Fruit fly (Drosophila melanogaster) whole organism, embryonic: ENCODE measurements around the gene CG4951.
A peak's percentile ranks its signal among the peaks of the same experiment; 100 is the strongest.

Experiments
- Atf3 ChIP-seq: fragments of 200-800 bp; sonication (Bioruptor generic); optimal IDR thresholded peaks from 3 replicates; lab custom pipeline; 2016; ENCODE audit warnings: missing biosample characterization, missing genetic modification characterization
- BEAF-32 ChIP-seq: fragments of 200-800 bp; sonication (Bioruptor generic); optimal IDR thresholded peaks from 3 replicates; lab custom pipeline; 2017; ENCODE audit warnings: missing biosample characterization, missing genetic modification characterization, mild to moderate bottlenecking, moderate library complexity, missing genetic modification reagents
- Blimp-1 ChIP-seq: fragments of 200-800 bp; sonication (Bioruptor generic); optimal IDR thresholded peaks from 3 replicates; lab custom pipeline; 2018; ENCODE audit warnings: missing biosample characterization, missing genetic modification characterization, mild to moderate bottlenecking, moderate library complexity, missing genetic modification reagents
- CG10209 ChIP-seq: fragments of 200-800 bp; sonication (Bioruptor generic); optimal IDR thresholded peaks from 3 replicates; lab custom pipeline; 2017; ENCODE audit warnings: missing biosample characterization, mild to moderate bottlenecking, missing genetic modification characterization, missing genetic modification reagents
- CG10565 ChIP-seq: fragments of 200-800 bp; sonication (Bioruptor generic); optimal IDR thresholded peaks from 3 replicates; lab custom pipeline; 2016; ENCODE audit warnings: missing biosample characterization, mild to moderate bottlenecking, missing genetic modification characterization
- CG11695 ChIP-seq: fragments of 200-800 bp; sonication (Bioruptor generic); IDR thresholded peaks from 3 replicates; pipeline ENCODE4 v1.3.6; 2022; ENCODE audit warnings: missing biosample characterization, missing genetic modification characterization
- CG11723 ChIP-seq: fragments of 200-800 bp; sonication (Bioruptor generic); optimal IDR thresholded peaks from 2 replicates; lab custom pipeline; 2017; ENCODE audit warnings: missing biosample characterization, mild to moderate bottlenecking, missing genetic modification characterization
- CG12942 ChIP-seq: fragments of 200-800 bp; sonication (Bioruptor generic); optimal IDR thresholded peaks from 3 replicates; lab custom pipeline; 2016; ENCODE audit warnings: missing biosample characterization, missing genetic modification characterization
- CG15479 ChIP-seq: fragments of 200-800 bp; sonication (Bioruptor generic); optimal IDR thresholded peaks from 3 replicates; lab custom pipeline; 2019; ENCODE audit warnings: missing biosample characterization, mild to moderate bottlenecking, missing genetic modification characterization, moderate library complexity
- CG15601 ChIP-seq: fragments of 200-800 bp; sonication (Bioruptor generic); optimal IDR thresholded peaks from 3 replicates; lab custom pipeline; 2019; ENCODE audit warnings: missing biosample characterization, mild to moderate bottlenecking, missing genetic modification characterization, moderate library complexity
- CG17802 ChIP-seq: fragments of 200-800 bp; sonication (Bioruptor generic); optimal IDR thresholded peaks from 2 replicates; lab custom pipeline; 2018; ENCODE audit warnings: missing biosample characterization, mild to moderate bottlenecking, missing genetic modification characterization, moderate library complexity
- CG2116 ChIP-seq: fragments of 200-800 bp; sonication (Bioruptor generic); optimal IDR thresholded peaks from 3 replicates; lab custom pipeline; 2018; ENCODE audit warnings: missing biosample characterization, mild to moderate bottlenecking, missing genetic modification characterization
- CG2120 ChIP-seq: fragments of 200-800 bp; sonication (Bioruptor generic); optimal IDR thresholded peaks from 3 replicates; lab custom pipeline; 2016; ENCODE audit warnings: missing biosample characterization, missing genetic modification characterization
- CG2129 ChIP-seq: fragments of 200-800 bp; sonication (Bioruptor generic); IDR thresholded peaks from 2 replicates; pipeline ENCODE4 v1.3.6; 2022; ENCODE audit warnings: missing biosample characterization, missing genetic modification characterization; ENCODE audit not compliant: partially characterized antibody
- CG32767 ChIP-seq: fragments of 200-800 bp; sonication (Bioruptor generic); IDR thresholded peaks from 2 replicates; pipeline ENCODE4 v1.3.6; 2022; ENCODE audit warnings: missing biosample characterization, missing genetic modification characterization
- CG33213 ChIP-seq: fragments of 200-800 bp; sonication (Bioruptor generic); optimal IDR thresholded peaks from 3 replicates; lab custom pipeline; 2016; ENCODE audit warnings: missing biosample characterization, missing genetic modification characterization
- CG7556 ChIP-seq: fragments of 200-800 bp; sonication (Bioruptor generic); optimal IDR thresholded peaks from 2 replicates; lab custom pipeline; 2017; ENCODE audit warnings: missing biosample characterization, mild to moderate bottlenecking, missing genetic modification characterization
- CG9609 ChIP-seq: fragments of 200-800 bp; sonication (Bioruptor generic); optimal IDR thresholded peaks from 3 replicates; lab custom pipeline; 2016; ENCODE audit warnings: missing biosample characterization, missing genetic modification characterization
- CG9817 ChIP-seq: fragments of 200-800 bp; sonication (Bioruptor generic); optimal IDR thresholded peaks from 2 replicates; lab custom pipeline; 2018; ENCODE audit warnings: missing biosample characterization, mild to moderate bottlenecking, missing genetic modification characterization, moderate library complexity
- CTCF ChIP-seq: fragments of 200-800 bp; sonication (Bioruptor generic); optimal IDR thresholded peaks from 2 replicates; lab custom pipeline; 2017; ENCODE audit warnings: missing biosample characterization, mild to moderate bottlenecking, missing genetic modification characterization, moderate library complexity
- Chrac-16 ChIP-seq: fragments of 200-800 bp; sonication (Bioruptor generic); optimal IDR thresholded peaks from 3 replicates; lab custom pipeline; 2016; ENCODE audit warnings: missing biosample characterization, missing genetic modification characterization
- Dbx ChIP-seq: fragments of 200-800 bp; sonication (Bioruptor generic); IDR thresholded peaks from 3 replicates; pipeline ENCODE4 v1.3.6; 2022; ENCODE audit warnings: missing biosample characterization, missing genetic modification characterization
- Deaf1 ChIP-seq: fragments of 200-800 bp; optimal IDR thresholded peaks from 3 replicates; lab custom pipeline; 2019; ENCODE audit warnings: missing biosample characterization, mild to moderate bottlenecking, missing genetic modification characterization, moderate library complexity
- HLH3B ChIP-seq: fragments of 200-800 bp; sonication (Bioruptor generic); IDR thresholded peaks from 2 replicates; pipeline ENCODE4 v1.3.6; 2022; ENCODE audit warnings: missing biosample characterization, missing genetic modification characterization
- Hey ChIP-seq: fragments of 200-800 bp; sonication (Bioruptor generic); optimal IDR thresholded peaks from 3 replicates; lab custom pipeline; 2018; ENCODE audit warnings: missing biosample characterization, mild to moderate bottlenecking, missing genetic modification characterization
- Jarid2 ChIP-seq: fragments of 200-800 bp; sonication (Bioruptor generic); optimal IDR thresholded peaks from 3 replicates; lab custom pipeline; 2017; ENCODE audit warnings: mild to moderate bottlenecking, missing biosample characterization, missing genetic modification reagents, missing genetic modification characterization
- MTF-1 ChIP-seq: fragments of 200-800 bp; sonication (Bioruptor generic); optimal IDR thresholded peaks from 2 replicates; lab custom pipeline; 2018; ENCODE audit warnings: missing biosample characterization, mild to moderate bottlenecking, missing genetic modification characterization, borderline replicate concordance
- Med ChIP-seq: fragments of 200-800 bp; sonication (Bioruptor generic); peaks from one replicate; lab custom pipeline; 2016; ENCODE audit warnings: missing biosample characterization, missing genetic modification characterization, mild to moderate bottlenecking, inconsistent platforms, moderate library complexity
- NC2α ChIP-seq: fragments of 200-800 bp; sonication (Bioruptor generic); optimal IDR thresholded peaks from 2 replicates; lab custom pipeline; 2016; ENCODE audit warnings: missing biosample characterization, missing genetic modification characterization
- Six4 ChIP-seq: fragments of 200-800 bp; sonication (Bioruptor generic); optimal IDR thresholded peaks from 2 replicates; lab custom pipeline; 2016; ENCODE audit warnings: missing biosample characterization, missing genetic modification characterization
- amos ChIP-seq: fragments of 200-800 bp; sonication (Bioruptor generic); IDR thresholded peaks from 2 replicates; pipeline ENCODE4 v1.3.6; 2022; ENCODE audit warnings: missing biosample characterization, missing genetic modification characterization; ENCODE audit not compliant: partially characterized antibody
- ara ChIP-seq: fragments of 200-800 bp; sonication (Bioruptor generic); IDR thresholded peaks from 2 replicates; pipeline ENCODE4 v1.3.6; 2022; ENCODE audit warnings: missing biosample characterization, missing genetic modification characterization
- crc ChIP-seq: fragments of 200-800 bp; sonication (Bioruptor generic); optimal IDR thresholded peaks from 2 replicates; lab custom pipeline; 2016; ENCODE audit warnings: missing biosample characterization, missing genetic modification characterization
- croc ChIP-seq: fragments of 200-800 bp; sonication (Bioruptor generic); conservative IDR thresholded peaks from 3 replicates; pipeline ENCODE4 v1.3.6; 2022; ENCODE audit warnings: missing biosample characterization, missing genetic modification characterization
- cwo ChIP-seq: fragments of 200-800 bp; sonication (Bioruptor generic); optimal IDR thresholded peaks from 3 replicates; lab custom pipeline; 2017; ENCODE audit warnings: missing biosample characterization, missing genetic modification characterization, mild to moderate bottlenecking, moderate library complexity, missing genetic modification reagents
- eyg ChIP-seq: fragments of 200-800 bp; sonication (Bioruptor generic); optimal IDR thresholded peaks from 3 replicates; lab custom pipeline; 2016; ENCODE audit warnings: missing biosample characterization, missing genetic modification characterization
- fd96Cb ChIP-seq: fragments of 200-800 bp; sonication (Bioruptor generic); optimal IDR thresholded peaks from 2 replicates; lab custom pipeline; 2018; ENCODE audit warnings: missing biosample characterization, mild to moderate bottlenecking, missing genetic modification characterization, moderate library complexity
- gem ChIP-seq: fragments of 200-800 bp; sonication (Bioruptor generic); optimal IDR thresholded peaks from 2 replicates; lab custom pipeline; 2019; ENCODE audit warnings: missing biosample characterization, mild to moderate bottlenecking, missing genetic modification characterization, moderate library complexity
- hbn ChIP-seq: fragments of 200-800 bp; sonication (Bioruptor generic); IDR thresholded peaks from 2 replicates; pipeline ENCODE4 v1.3.6; 2022; ENCODE audit warnings: missing biosample characterization, missing genetic modification characterization; ENCODE audit not compliant: partially characterized antibody
- lilli ChIP-seq: fragments of 200-800 bp; sonication (Bioruptor generic); optimal IDR thresholded peaks from 3 replicates; lab custom pipeline; 2016; ENCODE audit warnings: missing biosample characterization, missing genetic modification characterization
- nau ChIP-seq: fragments of 200-800 bp; sonication (Bioruptor generic); optimal IDR thresholded peaks from 3 replicates; lab custom pipeline; 2017; ENCODE audit warnings: missing biosample characterization, mild to moderate bottlenecking, missing genetic modification characterization, missing genetic modification reagents
- nmo ChIP-seq: fragments of 200-800 bp; sonication (Bioruptor generic); optimal IDR thresholded peaks from 2 replicates; lab custom pipeline; 2018; ENCODE audit warnings: missing biosample characterization, mild to moderate bottlenecking, missing genetic modification characterization, moderate library complexity
- nom ChIP-seq: fragments of 200-800 bp; sonication (Bioruptor generic); optimal IDR thresholded peaks from 2 replicates; lab custom pipeline; 2017; ENCODE audit warnings: missing biosample characterization, missing genetic modification characterization, mild to moderate bottlenecking, moderate library complexity, missing genetic modification reagents
- p53 ChIP-seq: fragments of 200-800 bp; sonication (Bioruptor generic); optimal IDR thresholded peaks from 2 replicates; lab custom pipeline; 2016; ENCODE audit warnings: missing biosample characterization, missing genetic modification characterization
- peb ChIP-seq: fragments of 200-800 bp; sonication (Bioruptor generic); IDR thresholded peaks from 2 replicates; pipeline ENCODE4 v1.3.6; 2022; ENCODE audit warnings: missing biosample characterization, missing genetic modification characterization
- pho ChIP-seq: fragments of 200-800 bp; sonication (Bioruptor generic); optimal IDR thresholded peaks from 2 replicates; lab custom pipeline; 2016; ENCODE audit warnings: missing biosample characterization, missing genetic modification characterization
- pnt ChIP-seq: fragments of 200-800 bp; sonication (Bioruptor generic); optimal IDR thresholded peaks from 3 replicates; lab custom pipeline; 2016; ENCODE audit warnings: missing biosample characterization, missing genetic modification characterization
- rib ChIP-seq: fragments of 200-800 bp; sonication (Bioruptor generic); IDR thresholded peaks from 2 replicates; pipeline ENCODE4 v1.3.6; 2022; ENCODE audit warnings: missing biosample characterization, missing genetic modification characterization
- toy ChIP-seq: fragments of 200-800 bp; sonication (Bioruptor generic); IDR thresholded peaks from 2 replicates; pipeline ENCODE4 v1.3.6; 2022; ENCODE audit warnings: missing biosample characterization, missing genetic modification characterization
- wek ChIP-seq: fragments of 200-800 bp; sonication (Bioruptor generic); optimal IDR thresholded peaks from 3 replicates; lab custom pipeline; 2018; ENCODE audit warnings: missing biosample characterization, mild to moderate bottlenecking, missing genetic modification characterization, moderate library complexity

The CG4951 gene

dm6 chr3R:27916355-27917019 lies 37.4 kb downstream of the CG4951 start, which contains the start of the genes CG5003 and mRpS22:
Gene CG5003 (minus strand): TSS chr3R:27916516.
Gene mRpS22 (plus strand): TSS chr3R:27916908.
- TF ChIP-seq hbn (GFP tag; lab: Robert Waterston, UW) (no peak), Chrac-16 (GFP tag; lab: Kevin White, UChicago) (peak; percentile 59), amos (GFP tag; lab: Robert Waterston, UW) (peak; percentile 41; the same call in 1 of the 2 replicates), CG9817 (peak; percentile 69), pho (GFP tag; lab: Kevin White, UChicago) (peak; percentile 16), CG2116 (GFP tag; lab: Kevin White, UChicago) (peak; percentile 51), CG15601 (tag; lab: Kevin White, UChicago) (peak; percentile 48), cwo (GFP tag; lab: Kevin White, UChicago) (peak; percentile 27), toy (GFP tag; lab: Robert Waterston, UW) (no peak), CG33213 (GFP tag; lab: Kevin White, UChicago) (peak; percentile 58), CG17802 (tag; lab: Kevin White, UChicago) (no peak), gem (peak; percentile 79), NC2α (peak; percentile 27), crc (GFP tag; lab: Kevin White, UChicago) (no peak), MTF-1 (GFP tag; lab: Kevin White, UChicago) (no peak), Blimp-1 (no peak), eyg (GFP tag; lab: Kevin White, UChicago) (no peak), CG10209 (peak; percentile 50), Med (GFP tag; lab: Kevin White, UChicago) (peak; percentile 72), Hey (tag; lab: Kevin White, UChicago) (no peak), nmo (GFP tag; lab: Kevin White, UChicago) (peak; percentile 80), Atf3 (peak; percentile 11), CG11695 (GFP tag; lab: Robert Waterston, UW) (no peak), CG15479 (GFP tag; lab: Kevin White, UChicago) (no peak), peb (GFP tag; lab: Robert Waterston, UW) (no peak), croc (GFP tag; lab: Robert Waterston, UW) (no peak; the same call in 2 of the 3 replicates), fd96Cb (tag; lab: Kevin White, UChicago) (peak; percentile 20), p53 (GFP tag; lab: Kevin White, UChicago) (no peak), rib (peak; percentile 20; the same call in 1 of the 2 replicates), CG7556 (peak; percentile 68), nau (GFP tag; lab: Kevin White, UChicago) (peak; percentile 11), wek (GFP tag; lab: Kevin White, UChicago) (peak; percentile 94), CG10565 (GFP tag; lab: Kevin White, UChicago) (no peak), lilli (GFP tag; lab: Kevin White, UChicago) (peak; percentile 63), CTCF (no peak), CG9609 (no peak), CG2129 (GFP tag; lab: Robert Waterston, UW) (no peak), CG32767 (GFP tag; lab: Robert Waterston, UW) (no peak), CG2120 (GFP tag; lab: Kevin White, UChicago) (peak; percentile 59), Six4 (no peak), nom (no peak), HLH3B (no peak), Jarid2 (GFP tag; lab: Kevin White, UChicago) (peak; percentile 17), CG12942 (GFP tag; lab: Kevin White, UChicago) (peak; percentile 51), CG11723 (peak; percentile 45), pnt (GFP tag; lab: Kevin White, UChicago) (no peak), Deaf1 (tag; lab: Kevin White, UChicago) (peak; percentile 22), Dbx (peak; percentile 17; the same call in 2 of the 3 replicates), BEAF-32 (GFP tag; lab: Kevin White, UChicago) (peak; percentile 68), ara (GFP tag; lab: Robert Waterston, UW) (no peak)
